Fruit fly (Drosophila melanogaster) whole organism, embryonic: ENCODE results near the gene CG33120.

Experiments used
- Bdp1 ChIP-seq: fragments of 200-800 bp; sonication (Bioruptor generic); optimal IDR thresholded peaks from 3 replicates; lab custom pipeline; 2016; ENCODE audit warnings: missing biosample characterization, missing genetic modification characterization
- Blimp-1 ChIP-seq: fragments of 200-800 bp; sonication (Bioruptor generic); optimal IDR thresholded peaks from 3 replicates; lab custom pipeline; 2018; ENCODE audit warnings: missing biosample characterization, missing genetic modification characterization, mild to moderate bottlenecking, moderate library complexity, missing genetic modification reagents
- CG10543 ChIP-seq: fragments of 200-800 bp; sonication (Bioruptor generic); optimal IDR thresholded peaks from 3 replicates; lab custom pipeline; 2017; ENCODE audit warnings: missing biosample characterization, mild to moderate bottlenecking, missing genetic modification characterization, moderate library complexity
- CG10654 ChIP-seq: fragments of 200-800 bp; sonication (Bioruptor generic); optimal IDR thresholded peaks from 2 replicates; lab custom pipeline; 2016; ENCODE audit warnings: missing biosample characterization, missing genetic modification characterization
- CG12219 ChIP-seq: fragments of 200-800 bp; sonication (Bioruptor generic); optimal IDR thresholded peaks from 3 replicates; lab custom pipeline; 2018; ENCODE audit warnings: missing biosample characterization, mild to moderate bottlenecking, missing genetic modification characterization
- CG12299 ChIP-seq: fragments of 200-800 bp; sonication (Bioruptor generic); optimal IDR thresholded peaks from 2 replicates; lab custom pipeline; 2018; ENCODE audit warnings: missing biosample characterization, mild to moderate bottlenecking, missing genetic modification characterization
- CG13624 ChIP-seq: fragments of 200-800 bp; sonication (Bioruptor generic); optimal IDR thresholded peaks from 2 replicates; lab custom pipeline; 2016; ENCODE audit warnings: missing biosample characterization, missing genetic modification characterization
- CG1603 ChIP-seq: fragments of 200-800 bp; sonication (Bioruptor generic); optimal IDR thresholded peaks from 2 replicates; lab custom pipeline; 2019; ENCODE audit warnings: missing biosample characterization, mild to moderate bottlenecking, missing genetic modification characterization, moderate library complexity
- CG17361 ChIP-seq: fragments of 200-800 bp; sonication (Bioruptor generic); IDR thresholded peaks from 3 replicates; pipeline ENCODE4 v1.3.6; 2022; ENCODE audit warnings: missing biosample characterization, missing genetic modification characterization
- CG17802 ChIP-seq: fragments of 200-800 bp; sonication (Bioruptor generic); optimal IDR thresholded peaks from 2 replicates; lab custom pipeline; 2018; ENCODE audit warnings: missing biosample characterization, mild to moderate bottlenecking, missing genetic modification characterization, moderate library complexity
- CG18476 ChIP-seq: fragments of 200-800 bp; sonication (Bioruptor generic); optimal IDR thresholded peaks from 2 replicates; lab custom pipeline; 2016; ENCODE audit warnings: missing biosample characterization, mild to moderate bottlenecking, missing genetic modification characterization
- CG18619 ChIP-seq: fragments of 200-800 bp; sonication (Bioruptor generic); optimal IDR thresholded peaks from 3 replicates; lab custom pipeline; 2017; ENCODE audit warnings: missing biosample characterization, mild to moderate bottlenecking, missing genetic modification characterization
- CG2116 ChIP-seq: fragments of 200-800 bp; sonication (Bioruptor generic); optimal IDR thresholded peaks from 3 replicates; lab custom pipeline; 2018; ENCODE audit warnings: missing biosample characterization, mild to moderate bottlenecking, missing genetic modification characterization
- CG2120 ChIP-seq: fragments of 200-800 bp; sonication (Bioruptor generic); optimal IDR thresholded peaks from 3 replicates; lab custom pipeline; 2016; ENCODE audit warnings: missing biosample characterization, missing genetic modification characterization
- CG2678 ChIP-seq: fragments of 200-800 bp; sonication (Bioruptor generic); optimal IDR thresholded peaks from 3 replicates; lab custom pipeline; 2019; ENCODE audit warnings: missing biosample characterization, mild to moderate bottlenecking, missing genetic modification characterization, moderate library complexity
- CG2875 ChIP-seq: fragments of 200-800 bp; sonication (Bioruptor generic); optimal IDR thresholded peaks from 2 replicates; lab custom pipeline; 2017; ENCODE audit warnings: missing biosample characterization, mild to moderate bottlenecking, missing genetic modification characterization, missing genetic modification reagents
- CG30431 ChIP-seq: fragments of 200-800 bp; sonication (Bioruptor generic); optimal IDR thresholded peaks from 2 replicates; lab custom pipeline; 2017; ENCODE audit warnings: missing biosample characterization, missing genetic modification characterization
- CG31388 ChIP-seq: fragments of 200-800 bp; sonication (Bioruptor generic); optimal IDR thresholded peaks from 2 replicates; lab custom pipeline; 2016; ENCODE audit warnings: missing biosample characterization, missing genetic modification characterization
- CG3163 ChIP-seq: fragments of 200-800 bp; sonication (Bioruptor generic); optimal IDR thresholded peaks from 3 replicates; lab custom pipeline; 2016; ENCODE audit warnings: missing biosample characterization, missing genetic modification characterization
- CG3847 ChIP-seq: fragments of 200-800 bp; sonication (Bioruptor generic); IDR thresholded peaks from 2 replicates; pipeline ENCODE4 v1.3.6; 2022; ENCODE audit warnings: missing biosample characterization, missing genetic modification characterization
- CG7745 ChIP-seq: fragments of 200-800 bp; sonication (Bioruptor generic); optimal IDR thresholded peaks from 2 replicates; lab custom pipeline; 2018; ENCODE audit warnings: missing biosample characterization, mild to moderate bottlenecking, missing genetic modification characterization, moderate library complexity
- CG9609 ChIP-seq: fragments of 200-800 bp; sonication (Bioruptor generic); optimal IDR thresholded peaks from 3 replicates; lab custom pipeline; 2016; ENCODE audit warnings: missing biosample characterization, missing genetic modification characterization
- CG9797 ChIP-seq: fragments of 200-800 bp; sonication (Bioruptor generic); optimal IDR thresholded peaks from 3 replicates; lab custom pipeline; 2018; ENCODE audit warnings: missing biosample characterization, mild to moderate bottlenecking, missing genetic modification characterization
- CrebB ChIP-seq: fragments of 200-800 bp; sonication (Bioruptor generic); optimal IDR thresholded peaks from 3 replicates; lab custom pipeline; 2018; ENCODE audit warnings: missing biosample characterization, mild to moderate bottlenecking, missing genetic modification characterization
- Ets97D ChIP-seq: fragments of 200-800 bp; sonication (Bioruptor generic); optimal IDR thresholded peaks from 3 replicates; lab custom pipeline; 2016; ENCODE audit warnings: missing biosample characterization, missing genetic modification characterization
- GATAe ChIP-seq: fragments of 200-800 bp; sonication (Bioruptor generic); conservative IDR thresholded peaks from 2 replicates; pipeline ENCODE4 v1.3.6; 2022; ENCODE audit warnings: missing biosample characterization, missing genetic modification characterization
- Gsc ChIP-seq: fragments of 200-800 bp; sonication (Bioruptor generic); IDR thresholded peaks from 2 replicates; pipeline ENCODE4 v1.3.6; 2022; ENCODE audit warnings: missing biosample characterization, missing genetic modification characterization
- H15 ChIP-seq: fragments of 200-800 bp; sonication (Bioruptor generic); IDR thresholded peaks from 3 replicates; pipeline ENCODE4 v1.3.6; 2022; ENCODE audit warnings: missing biosample characterization, missing genetic modification characterization
- HLH3B ChIP-seq: fragments of 200-800 bp; sonication (Bioruptor generic); IDR thresholded peaks from 2 replicates; pipeline ENCODE4 v1.3.6; 2022; ENCODE audit warnings: missing biosample characterization, missing genetic modification characterization
- Hr39 ChIP-seq: fragments of >200 bp; optimal IDR thresholded peaks from 2 replicates; lab custom pipeline; 2017
- Lhr ChIP-seq: fragments of 200-800 bp; sonication (Bioruptor generic); optimal IDR thresholded peaks from 3 replicates; lab custom pipeline; 2017; ENCODE audit warnings: mild to moderate bottlenecking, missing biosample characterization, missing genetic modification reagents, missing genetic modification characterization
- Lim3 ChIP-seq: fragments of 200-800 bp; sonication (Bioruptor generic); IDR thresholded peaks from 2 replicates; pipeline ENCODE4 v1.3.6; 2022; ENCODE audit warnings: missing biosample characterization, missing genetic modification characterization
- Lpt ChIP-seq: fragments of >200 bp; optimal IDR thresholded peaks from 2 replicates; lab custom pipeline; 2018; ENCODE audit warnings: missing biosample characterization, missing genetic modification characterization
- ab ChIP-seq: fragments of 200-800 bp; sonication (Bioruptor generic); optimal IDR thresholded peaks from 2 replicates; lab custom pipeline; 2016; ENCODE audit warnings: missing biosample characterization, missing genetic modification characterization
- ato ChIP-seq: fragments of 200-800 bp; sonication (Bioruptor generic); IDR thresholded peaks from 2 replicates; pipeline ENCODE4 v1.3.6; 2022; ENCODE audit warnings: missing biosample characterization, missing genetic modification characterization; ENCODE audit not compliant: partially characterized antibody
- chif ChIP-seq, 2 experiments: fragments of 200-800 bp; sonication (Bioruptor generic); optimal IDR thresholded peaks; 3 replicates each; lab custom pipeline; 2016; ENCODE audit warnings: missing biosample characterization in 2 of 2, missing genetic modification characterization in 2 of 2
- chn ChIP-seq: fragments of 200-800 bp; sonication (Bioruptor generic); optimal IDR thresholded peaks from 2 replicates; lab custom pipeline; 2016; ENCODE audit warnings: missing biosample characterization, missing genetic modification characterization
- corto ChIP-seq: fragments of 200-800 bp; sonication (Bioruptor generic); optimal IDR thresholded peaks from 2 replicates; lab custom pipeline; 2016; ENCODE audit warnings: missing biosample characterization, mild to moderate bottlenecking, missing genetic modification characterization, moderate library complexity
- crp ChIP-seq, 2 experiments: fragments of 200-800 bp; sonication (Bioruptor generic); optimal IDR thresholded peaks; 2 replicates in 1 of 2; 3 replicates in 1 of 2; lab custom pipeline; 2017; ENCODE audit warnings: missing biosample characterization in 2 of 2, missing genetic modification characterization in 2 of 2, mild to moderate bottlenecking in 1 of 2, moderate library complexity in 1 of 2
- dysf ChIP-seq: fragments of 200-800 bp; sonication (Bioruptor generic); IDR thresholded peaks from 3 replicates; pipeline ENCODE4 v1.3.6; 2022; ENCODE audit warnings: missing biosample characterization, missing genetic modification characterization
- gsb ChIP-seq: fragments of 200-800 bp; sonication (Bioruptor generic); IDR thresholded peaks from 2 replicates; pipeline ENCODE4 v1.3.6; 2022; ENCODE audit warnings: missing biosample characterization, missing genetic modification characterization
- kay ChIP-seq: fragments of 200-800 bp; sonication (Bioruptor generic); optimal IDR thresholded peaks from 2 replicates; lab custom pipeline; 2016; ENCODE audit warnings: missing biosample characterization, missing genetic modification characterization
- mirr ChIP-seq: fragments of 200-800 bp; sonication (Bioruptor generic); optimal IDR thresholded peaks from 3 replicates; lab custom pipeline; 2018; ENCODE audit warnings: missing biosample characterization, mild to moderate bottlenecking, missing genetic modification characterization
- nau ChIP-seq: fragments of 200-800 bp; sonication (Bioruptor generic); optimal IDR thresholded peaks from 3 replicates; lab custom pipeline; 2017; ENCODE audit warnings: missing biosample characterization, mild to moderate bottlenecking, missing genetic modification characterization, missing genetic modification reagents
- nerfin-2 ChIP-seq: fragments of 200-800 bp; sonication (Bioruptor generic); IDR thresholded peaks from 2 replicates; pipeline ENCODE4 v1.3.6; 2022; ENCODE audit warnings: missing biosample characterization, missing genetic modification characterization; ENCODE audit not compliant: partially characterized antibody
- pfk ChIP-seq: fragments of 200-800 bp; sonication (Bioruptor generic); optimal IDR thresholded peaks from 2 replicates; lab custom pipeline; 2018; ENCODE audit warnings: missing biosample characterization, mild to moderate bottlenecking, missing genetic modification characterization, moderate library complexity
- phol ChIP-seq: fragments of 200-800 bp; sonication (Bioruptor generic); optimal IDR thresholded peaks from 3 replicates; lab custom pipeline; 2018; ENCODE audit warnings: missing biosample characterization, mild to moderate bottlenecking, missing genetic modification characterization, moderate library complexity
- pum ChIP-seq: fragments of 200-800 bp; sonication (Bioruptor generic); optimal IDR thresholded peaks from 2 replicates; lab custom pipeline; 2016; ENCODE audit warnings: missing biosample characterization, missing genetic modification characterization
- row ChIP-seq: fragments of 200-800 bp; sonication (Bioruptor generic); IDR thresholded peaks from 3 replicates; pipeline ENCODE4 v1.3.6; 2022; ENCODE audit warnings: missing biosample characterization, missing genetic modification characterization
- sens ChIP-seq: fragments of 200-800 bp; sonication (Bioruptor generic); peaks from one replicate; lab custom pipeline; 2016; ENCODE audit warnings: missing biosample characterization, missing genetic modification characterization
- trem ChIP-seq: fragments of 200-800 bp; optimal IDR thresholded peaks from 3 replicates; lab custom pipeline; 2019; ENCODE audit warnings: missing biosample characterization, mild to moderate bottlenecking, missing genetic modification characterization, moderate library complexity
- unc-4 ChIP-seq: fragments of 200-800 bp; sonication (Bioruptor generic); IDR thresholded peaks from 2 replicates; pipeline ENCODE4 v1.3.6; 2022; ENCODE audit warnings: missing biosample characterization, missing genetic modification characterization; ENCODE audit not compliant: partially characterized antibody

CG33120 gene

dm6 chr2L:18889311-18889710, 44.9 kb upstream of the CG33120 start (continued):
- TF ChIP-seq CG17802 (tag; lab: Kevin White, UChicago), result no peak
- TF ChIP-seq CrebB, result no peak
- TF ChIP-seq CG2875 (GFP tag; lab: Kevin White, UChicago), result no peak
- TF ChIP-seq Lpt (GFP tag; lab: Kevin White, UChicago), result no peak
- no peak for TF ChIP-seq Gsc (GFP tag; lab: Robert Waterston, UW)
- no peak for TF ChIP-seq nerfin-2 (GFP tag; lab: Robert Waterston, UW)
- TF ChIP-seq gsb (GFP tag; lab: Robert Waterston, UW), result no peak
- TF ChIP-seq Bdp1 (GFP tag; lab: Kevin White, UChicago), result no peak
- TF ChIP-seq Ets97D (GFP tag; lab: Kevin White, UChicago), result no peak
- no peak for TF ChIP-seq CG12219 (GFP tag; lab: Kevin White, UChicago)
- TF ChIP-seq CG2116 (GFP tag; lab: Kevin White, UChicago), result no peak
- TF ChIP-seq CG13624, result no peak
- TF ChIP-seq GATAe (GFP tag; lab: Robert Waterston, UW), result no peak
- no peak for TF ChIP-seq pum (GFP tag; lab: Kevin White, UChicago)
- TF ChIP-seq CG2120, result no peak
- no peak for TF ChIP-seq ab (GFP tag; lab: Kevin White, UChicago)
- TF ChIP-seq CG10543 (GFP tag; lab: Kevin White, UChicago), result no peak
- TF ChIP-seq Blimp-1 (GFP tag; lab: Kevin White, UChicago), result no peak
- peak; percentile 12 for TF ChIP-seq phol
- TF ChIP-seq mirr (GFP tag; lab: Kevin White, UChicago), result no peak
- TF ChIP-seq chif (GFP tag; optimal IDR thresholded peaks at IDR 0.05; lab: Kevin White, UChicago), result no peak
- no peak for TF ChIP-seq Lhr
- TF ChIP-seq CG9797, result no peak
- no peak for TF ChIP-seq unc-4 (GFP tag; lab: Robert Waterston, UW)
- TF ChIP-seq row, result peak; percentile 38
- no peak for TF ChIP-seq nau
- TF ChIP-seq pfk, result no peak
- TF ChIP-seq crp (GFP tag; optimal IDR thresholded peaks at IDR 0.05; lab: Kevin White, UChicago), result no peak
- TF ChIP-seq sens (GFP tag; lab: Kevin White, UChicago), result peak; percentile 67
- no peak for TF ChIP-seq Lim3
- no peak for TF ChIP-seq CG18619 (GFP tag; lab: Kevin White, UChicago)
- TF ChIP-seq Hr39 (lab: Kevin White, UChicago), result no peak
- TF ChIP-seq CG1603 (tag; lab: Kevin White, UChicago), result peak; percentile 12
- no peak for TF ChIP-seq kay
- TF ChIP-seq CG17361 (GFP tag; lab: Robert Waterston, UW), result no peak
- TF ChIP-seq chn (GFP tag; lab: Kevin White, UChicago), result no peak
- no peak for TF ChIP-seq CG3847 (GFP tag; lab: Robert Waterston, UW)
- TF ChIP-seq trem (tag; lab: Kevin White, UChicago), result no peak
- peak; percentile 18 for TF ChIP-seq CG2678 (tag; lab: Kevin White, UChicago)
- no peak for TF ChIP-seq CG31388 (GFP tag; lab: Kevin White, UChicago)
- no peak for TF ChIP-seq HLH3B (GFP tag; lab: Robert Waterston, UW)
- no peak for TF ChIP-seq CG12299 (tag; lab: Kevin White, UChicago)
- TF ChIP-seq CG3163 (GFP tag; lab: Kevin White, UChicago), result no peak
- no peak for TF ChIP-seq CG30431 (GFP tag; lab: Kevin White, UChicago)
- TF ChIP-seq CG9609, result no peak
- no peak for TF ChIP-seq dysf (GFP tag; lab: Robert Waterston, UW)
- no peak for TF ChIP-seq corto (GFP tag; lab: Kevin White, UChicago)
- 0 out of 3 replicates have a peak, but pooled peaks have one; percentile 15 for TF ChIP-seq H15 (GFP tag; lab: Robert Waterston, UW)
- no peak for TF ChIP-seq ato (GFP tag; lab: Robert Waterston, UW)
- TF ChIP-seq CG7745 (tag; lab: Kevin White, UChicago), result no peak
- no peak for TF ChIP-seq CG10654 (GFP tag; lab: Kevin White, UChicago)
- TF ChIP-seq CG18476, result no peak
